Worm (Caenorhabditis elegans) whole organism, mixed stage, embryonic: ENCODE measurements around the gene unc-61.

Experiments
- ceh-39 ChIP-seq: fragments of 150-350 bp; optimal IDR thresholded peaks from 2 replicates; lab custom pipeline; 2014; ENCODE audit warnings: missing biosample characterization, missing genetic modification characterization
- lin-13 ChIP-seq: fragments of 150-350 bp; optimal IDR thresholded peaks from 2 replicates; lab custom pipeline; 2014; ENCODE audit warnings: missing biosample characterization, missing genetic modification characterization
- nhr-237 ChIP-seq: fragments of 150-350 bp; optimal IDR thresholded peaks from 2 replicates; lab custom pipeline; 2014; ENCODE audit warnings: missing biosample characterization, missing genetic modification characterization
- pha-4 ChIP-seq: fragments of 150-350 bp; optimal IDR thresholded peaks from 2 replicates; lab custom pipeline; 2018; ENCODE audit warnings: missing biosample characterization, missing genetic modification reagents, missing genetic modification characterization
- snpc-4 ChIP-seq: fragments of 150-350 bp; optimal IDR thresholded peaks from 2 replicates; lab custom pipeline; 2014; ENCODE audit warnings: missing biosample characterization, missing genetic modification characterization

ce11 chrV:14695713-14696112 lies 38.3 kb downstream of the unc-61 start:
- TF ChIP-seq snpc-4 (tag; lab: Kevin White, UChicago), result no peak
- no peak for TF ChIP-seq nhr-237 (tag; lab: Kevin White, UChicago)
- no peak for TF ChIP-seq pha-4 (tag; lab: Kevin White, UChicago)
- TF ChIP-seq lin-13 (tag; lab: Kevin White, UChicago), result no peak
- no peak for TF ChIP-seq ceh-39
